Comparison of ENCODE assay signal across 4 fruit fly cellular contexts in the genomic region with DNA sequence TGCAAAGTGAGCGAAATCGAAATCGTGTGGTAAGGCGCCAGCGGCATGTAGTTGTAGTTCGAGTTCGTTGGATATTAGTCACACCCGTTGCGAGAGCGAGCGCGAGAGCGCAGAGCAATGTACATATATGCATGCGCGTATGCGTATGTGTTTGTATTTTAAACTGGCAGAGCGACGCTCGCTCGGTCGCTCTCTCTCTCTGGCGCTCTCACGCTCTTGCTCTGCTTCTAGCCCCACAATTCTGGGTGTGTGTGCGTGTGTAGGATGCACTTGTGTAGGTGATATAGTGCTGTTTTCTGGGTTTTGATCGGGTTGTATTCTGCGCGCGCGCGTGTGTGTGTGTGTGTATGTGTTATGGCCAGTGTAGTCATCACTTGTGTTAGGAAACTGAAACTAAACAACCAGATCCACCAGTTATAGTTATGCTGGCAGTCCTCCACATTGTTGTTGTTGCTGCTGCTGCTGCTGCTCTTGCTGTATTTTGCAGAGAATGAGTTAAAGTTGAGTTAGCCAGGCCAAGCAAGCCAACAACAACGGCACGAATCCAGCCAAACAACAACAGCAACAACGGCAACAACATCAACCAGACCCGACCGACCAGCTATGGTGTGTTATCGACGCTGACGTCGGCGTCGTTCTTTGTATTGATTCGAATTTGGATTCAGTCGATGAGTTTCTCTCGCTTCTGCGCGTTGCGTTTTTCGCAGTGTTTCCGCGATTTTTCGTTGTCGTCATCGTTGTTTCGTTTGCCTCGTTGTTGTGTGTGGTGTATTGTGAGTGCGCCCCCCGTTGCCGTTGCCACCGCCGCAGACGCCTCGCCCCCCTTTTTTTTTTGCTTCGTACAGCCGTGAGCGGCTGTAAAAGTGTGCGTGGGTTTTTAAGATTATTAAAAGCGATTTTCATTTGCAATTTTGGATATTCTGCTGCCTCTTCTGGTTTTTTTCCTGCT.
A peak's percentile ranks its signal among the peaks of the same experiment; 100 is the strongest.
TF ChIP-seq lines count a peak whose summit lies in the region.

No protein-coding gene starts in this region.

TF ChIP-seq in whole organism, adult, 20 proteins besides CTCF, POLR2A, EP300 and RAD21 (continued from another document):
- TF ChIP-seq CG11617 (GFP tag; optimal IDR thresholded peaks at IDR 0.05; lab: Kevin White, UChicago), result peak; percentile 44
- TF ChIP-seq CG1620 (GFP tag; optimal IDR thresholded peaks at IDR 0.05; lab: Kevin White, UChicago), result no peak
- TF ChIP-seq CG12768 (GFP tag; optimal IDR thresholded peaks at IDR 0.05; lab: Kevin White, UChicago), result peak; percentile 3
- TF ChIP-seq Crg-1 (GFP tag; optimal IDR thresholded peaks at IDR 0.05; lab: Kevin White, UChicago), result no peak
- peak; percentile 65 for TF ChIP-seq CG14711 (tag; optimal IDR thresholded peaks at IDR 0.05; lab: Kevin White, UChicago)

TF ChIP-seq in whole organism, embryonic, 481 proteins besides CTCF, POLR2A, EP300 and RAD21 (continued from another document and continues in another):
- no peak for TF ChIP-seq CG13775 (GFP tag; optimal IDR thresholded peaks at IDR 0.05; lab: Kevin White, UChicago)
- TF ChIP-seq CG2889 (GFP tag; IDR thresholded peaks at IDR 0.05; lab: Robert Waterston, UW), result no peak
- TF ChIP-seq CG4730 (GFP tag; IDR thresholded peaks at IDR 0.05; lab: Robert Waterston, UW), result no peak
- TF ChIP-seq CG10209 (GFP tag; optimal IDR thresholded peaks at IDR 0.05; lab: Kevin White, UChicago), result no peak
- TF ChIP-seq zen (tag; optimal IDR thresholded peaks at IDR 0.05; lab: Kevin White, UChicago), result no peak
- no peak for TF ChIP-seq E2f2 (GFP tag; IDR thresholded peaks at IDR 0.05; lab: Robert Waterston, UW)
- TF ChIP-seq CG13424 (tag; optimal IDR thresholded peaks at IDR 0.05; lab: Kevin White, UChicago), result no peak
- no peak for TF ChIP-seq run (tag; optimal IDR thresholded peaks at IDR 0.05; lab: Kevin White, UChicago)
- TF ChIP-seq hbn (GFP tag; IDR thresholded peaks at IDR 0.05; lab: Robert Waterston, UW; ENCODE audit: partially characterized antibody), result peak; percentile 27; the same call in 1 of the 2 replicates
- TF ChIP-seq Max (GFP tag; optimal IDR thresholded peaks at IDR 0.05; lab: Kevin White, UChicago), result no peak
- TF ChIP-seq unc-4 (GFP tag; IDR thresholded peaks at IDR 0.05; lab: Robert Waterston, UW; ENCODE audit: partially characterized antibody), result peak; percentile 40; the same call in 1 of the 2 replicates
- TF ChIP-seq sqz (GFP tag; optimal IDR thresholded peaks at IDR 0.05; lab: Kevin White, UChicago), result peak; percentile 44
- peak; percentile 8 for TF ChIP-seq Hey (tag; optimal IDR thresholded peaks at IDR 0.05; lab: Kevin White, UChicago)
- no peak for TF ChIP-seq Gsc (GFP tag; IDR thresholded peaks at IDR 0.05; lab: Robert Waterston, UW)
- TF ChIP-seq p53 (GFP tag; optimal IDR thresholded peaks at IDR 0.05; lab: Kevin White, UChicago), result no peak
- no peak for TF ChIP-seq CG10462 (GFP tag; optimal IDR thresholded peaks at IDR 0.05; lab: Kevin White, UChicago)
- TF ChIP-seq CG2678 (tag; optimal IDR thresholded peaks at IDR 0.05; lab: Kevin White, UChicago), result no peak
- TF ChIP-seq Xrp1 (GFP tag; IDR thresholded peaks at IDR 0.05; lab: Robert Waterston, UW), result no peak; the same call in 1 of the 2 replicates
- no peak for TF ChIP-seq fd3F (GFP tag; optimal IDR thresholded peaks at IDR 0.05; lab: Kevin White, UChicago)
- no peak for TF ChIP-seq Blimp-1 (GFP tag; optimal IDR thresholded peaks at IDR 0.05; lab: Kevin White, UChicago)
- TF ChIP-seq CG13624 (GFP tag; optimal IDR thresholded peaks at IDR 0.05; lab: Kevin White, UChicago), result no peak
- peak in 1 of 2 experiments; percentile 31 for TF ChIP-seq Pdp1 (GFP tag; optimal IDR thresholded peaks at IDR 0.05; lab: Kevin White, UChicago)
- peak; percentile 26 for TF ChIP-seq zf30C (GFP tag; optimal IDR thresholded peaks at IDR 0.05; lab: Kevin White, UChicago)
- no peak for TF ChIP-seq disco-r (GFP tag; optimal IDR thresholded peaks at IDR 0.05; lab: Kevin White, UChicago)
- TF ChIP-seq HLHmδ (GFP tag; optimal IDR thresholded peaks at IDR 0.05; lab: Kevin White, UChicago), result peak; percentile 9
- no peak for TF ChIP-seq Ravus (GFP tag; IDR thresholded peaks at IDR 0.05; lab: Robert Waterston, UW)
- no peak for TF ChIP-seq CG11504 (tag; optimal IDR thresholded peaks at IDR 0.05; lab: Kevin White, UChicago)
- no peak for TF ChIP-seq CG12299 (tag; optimal IDR thresholded peaks at IDR 0.05; lab: Kevin White, UChicago)
- peak; percentile 18; the same call in 1 of the 2 replicates for TF ChIP-seq CG14014 (GFP tag; IDR thresholded peaks at IDR 0.05; lab: Robert Waterston, UW)
- TF ChIP-seq CG10147 (GFP tag; optimal IDR thresholded peaks at IDR 0.05; lab: Kevin White, UChicago), result no peak
- no peak for TF ChIP-seq Elba2 (GFP tag; optimal IDR thresholded peaks at IDR 0.05; lab: Kevin White, UChicago)
- peak; percentile 45; the same call in 2 of the 3 replicates for TF ChIP-seq zen2 (GFP tag; IDR thresholded peaks at IDR 0.05; lab: Robert Waterston, UW; ENCODE audit: partially characterized antibody)
- TF ChIP-seq CG12391 (tag; optimal IDR thresholded peaks at IDR 0.05; lab: Kevin White, UChicago), result no peak
- TF ChIP-seq crol (GFP tag; IDR thresholded peaks at IDR 0.05; lab: Robert Waterston, UW), result peak; percentile 88
- peak; percentile 7 for TF ChIP-seq sens (GFP tag; lab: Kevin White, UChicago)
- TF ChIP-seq pros (GFP tag; optimal IDR thresholded peaks at IDR 0.05; lab: Kevin White, UChicago), result peak; percentile 66
- TF ChIP-seq CG9876 (GFP tag; optimal IDR thresholded peaks at IDR 0.05; lab: Kevin White, UChicago), result no peak
- TF ChIP-seq CG34376 (GFP tag; optimal IDR thresholded peaks at IDR 0.05; lab: Kevin White, UChicago), result peak; percentile 73

TF ChIP-seq in whole organism, prepupa, 60 proteins besides CTCF, POLR2A, EP300 and RAD21 (continued from another document):
- TF ChIP-seq achi (GFP tag; optimal IDR thresholded peaks at IDR 0.05; lab: Kevin White, UChicago), result no peak
- peak; percentile 29 for TF ChIP-seq Met (GFP tag; optimal IDR thresholded peaks at IDR 0.05; lab: Kevin White, UChicago)
- TF ChIP-seq CG6792 (GFP tag; optimal IDR thresholded peaks at IDR 0.05; lab: Kevin White, UChicago), result no peak
- peak; percentile 54 for TF ChIP-seq vri (GFP tag; optimal IDR thresholded peaks at IDR 0.05; lab: Kevin White, UChicago)
- no peak for TF ChIP-seq CG4318 (GFP tag; optimal IDR thresholded peaks at IDR 0.05; lab: Kevin White, UChicago)
- TF ChIP-seq CG6808 (GFP tag; optimal IDR thresholded peaks at IDR 0.05; lab: Kevin White, UChicago), result peak; percentile 22
- no peak for TF ChIP-seq Hr39 (GFP tag; optimal IDR thresholded peaks at IDR 0.05; lab: Kevin White, UChicago)
- TF ChIP-seq Sox102F (GFP tag; optimal IDR thresholded peaks at IDR 0.05; lab: Kevin White, UChicago), result peak; percentile 33
- peak; percentile 66; the same call in 1 of the 2 replicates for TF ChIP-seq CG15336 (GFP tag; IDR thresholded peaks at IDR 0.05; lab: Robert Waterston, UW)
- TF ChIP-seq eg (GFP tag; IDR thresholded peaks at IDR 0.05; lab: Robert Waterston, UW), result peak; percentile 48
- TF ChIP-seq svp (GFP tag; lab: Kevin White, UChicago), result peak; percentile 44
- peak; percentile 1 for TF ChIP-seq CG9139 (GFP tag; optimal IDR thresholded peaks at IDR 0.05; lab: Kevin White, UChicago)
- no peak for TF ChIP-seq CG11762 (GFP tag; optimal IDR thresholded peaks at IDR 0.05; lab: Kevin White, UChicago; ENCODE audit: insufficient read depth)
- no peak for TF ChIP-seq topi (GFP tag; optimal IDR thresholded peaks at IDR 0.05; lab: Kevin White, UChicago)
- no peak for TF ChIP-seq CG3919 (GFP tag; optimal IDR thresholded peaks at IDR 0.05; lab: Kevin White, UChicago)
- TF ChIP-seq CG31627 (GFP tag; optimal IDR thresholded peaks at IDR 0.05; lab: Kevin White, UChicago), result no peak
- peak; percentile 25 for TF ChIP-seq fkh (GFP tag; optimal IDR thresholded peaks at IDR 0.05; lab: Kevin White, UChicago)
- TF ChIP-seq CG1621 (tag; optimal IDR thresholded peaks at IDR 0.05; lab: Kevin White, UChicago), result no peak
- TF ChIP-seq Sox14 (GFP tag; optimal IDR thresholded peaks at IDR 0.05; lab: Kevin White, UChicago), result peak; percentile 65
- TF ChIP-seq CG8632 (GFP tag; optimal IDR thresholded peaks at IDR 0.05; lab: Kevin White, UChicago), result no peak
- peak; percentile 3 for TF ChIP-seq OdsH (GFP tag; optimal IDR thresholded peaks at IDR 0.05; lab: Kevin White, UChicago)
- peak; percentile 62 for TF ChIP-seq CG6163 (GFP tag; IDR thresholded peaks at IDR 0.05; lab: Robert Waterston, UW)
- peak; percentile 61; the same call in 2 of the 3 replicates for TF ChIP-seq CG8119 (GFP tag; IDR thresholded peaks at IDR 0.05; lab: Robert Waterston, UW)
- TF ChIP-seq cyc (GFP tag; optimal IDR thresholded peaks at IDR 0.05; lab: Kevin White, UChicago), result no peak
- no peak for TF ChIP-seq Ets21C (GFP tag; optimal IDR thresholded peaks at IDR 0.05; lab: Kevin White, UChicago)
TF ChIP-seq in whole organism, prepupa: peak in this region for 20.

TF ChIP-seq in whole organism, wandering third instar larva, 38 proteins besides CTCF, POLR2A, EP300 and RAD21 (continued from another document):
- TF ChIP-seq Hr78 (GFP tag; optimal IDR thresholded peaks at IDR 0.05; lab: Kevin White, UChicago) (peak; percentile 5), Dfd (GFP tag; optimal IDR thresholded peaks at IDR 0.05; lab: Kevin White, UChicago) (no peak), lola (GFP tag; optimal IDR thresholded peaks at IDR 0.05; lab: Kevin White, UChicago) (no peak), Mio (GFP tag; optimal IDR thresholded peaks at IDR 0.05; lab: Kevin White, UChicago) (no peak), OdsH (GFP tag; optimal IDR thresholded peaks at IDR 0.05; lab: Kevin White, UChicago) (peak; percentile 17), brk (GFP tag; optimal IDR thresholded peaks at IDR 0.05; lab: Kevin White, UChicago) (peak; percentile 66), fru (GFP tag; optimal IDR thresholded peaks at IDR 0.05; lab: Kevin White, UChicago) (peak; percentile 13), dmrt93B (GFP tag; optimal IDR thresholded peaks at IDR 0.05; lab: Kevin White, UChicago) (no peak), sv (GFP tag; optimal IDR thresholded peaks at IDR 0.05; lab: Kevin White, UChicago) (no peak), Abd-B (GFP tag; optimal IDR thresholded peaks at IDR 0.05; lab: Kevin White, UChicago) (peak; percentile 41), sage (GFP tag; optimal IDR thresholded peaks at IDR 0.05; lab: Kevin White, UChicago) (peak; percentile 44), rgr (GFP tag; optimal IDR thresholded peaks at IDR 0.05; lab: Kevin White, UChicago) (peak; percentile 23), ey (GFP tag; optimal IDR thresholded peaks at IDR 0.05; lab: Kevin White, UChicago) (peak; percentile 16), usp (GFP tag; optimal IDR thresholded peaks at IDR 0.05; lab: Kevin White, UChicago) (no peak)
